Fruit fly (Drosophila melanogaster) whole organism: ENCODE results near the gene CG6508.

Experiments
- CG8478 ChIP-seq: fragments of >200 bp; optimal IDR thresholded peaks from 2 replicates; lab custom pipeline; 2018; ENCODE audit warnings: inconsistent platforms
- pan ChIP-seq: fragments of >200 bp; optimal IDR thresholded peaks from 2 replicates; lab custom pipeline; 2017
- psq ChIP-seq: fragments of >200 bp; optimal IDR thresholded peaks from 2 replicates; lab custom pipeline; 2017

DNA sequence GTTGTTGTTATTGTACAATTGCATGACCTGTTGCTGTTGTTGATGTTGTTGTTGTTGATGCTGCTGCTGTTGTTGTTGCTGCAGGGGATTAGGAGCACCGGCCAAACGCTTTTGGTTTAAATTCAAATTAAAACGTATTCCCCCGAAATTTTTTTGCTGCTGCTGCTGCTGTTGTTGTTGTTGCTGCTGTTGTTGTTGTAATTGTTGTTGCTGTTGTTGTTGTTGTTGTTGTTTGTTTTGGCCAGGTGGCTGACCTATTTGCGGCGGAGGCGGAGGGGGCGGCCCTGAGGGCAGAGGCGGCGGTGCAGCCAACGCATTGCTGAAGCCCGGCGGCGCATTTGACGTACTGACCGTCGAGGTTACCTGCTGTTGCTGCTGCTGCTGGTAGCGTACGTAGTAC is 22.7 kb downstream of the CG6508 start:
- no peak for TF ChIP-seq pan (lab: Kevin White, UChicago)
- TF ChIP-seq psq, result no peak
- no peak for TF ChIP-seq CG8478 (lab: Kevin White, UChicago)
